1 fruit fly cellular context compared by ENCODE assay signal in the genomic region with DNA sequence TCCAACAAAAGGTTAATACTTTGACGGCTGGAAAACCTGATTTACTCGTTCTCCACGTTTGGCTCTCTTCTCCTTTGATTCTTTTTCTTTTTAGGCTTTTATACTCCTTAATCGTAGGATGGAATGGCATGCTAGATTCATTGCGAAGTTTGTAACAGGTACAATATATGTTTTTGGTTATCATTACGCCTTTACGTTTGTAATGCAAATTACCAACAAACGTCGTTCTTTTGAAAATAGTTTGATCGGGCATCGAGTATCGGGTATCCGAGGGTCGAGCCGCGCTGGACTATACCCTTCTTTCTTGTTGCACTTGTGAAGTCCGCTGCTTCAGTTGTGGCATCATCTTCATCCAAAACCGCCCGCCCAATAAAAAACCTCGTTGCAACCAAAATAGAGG.
TF ChIP-seq lines count a peak whose summit lies in the region.

No protein-coding gene starts in this region.

TF ChIP-seq in whole organism, embryonic, 481 proteins besides CTCF, POLR2A, EP300 and RAD21 (continued from another document):
- TF ChIP-seq Blimp-1 (GFP tag; optimal IDR thresholded peaks at IDR 0.05; lab: Kevin White, UChicago) (peak; percentile 35), Bdp1 (GFP tag; optimal IDR thresholded peaks at IDR 0.05; lab: Kevin White, UChicago) (no peak), Ptx1 (GFP tag; IDR thresholded peaks at IDR 0.05; lab: Robert Waterston, UW) (peak; percentile 19; the same call in 1 of the 2 replicates), sqz (GFP tag; optimal IDR thresholded peaks at IDR 0.05; lab: Kevin White, UChicago) (no peak), bsh (GFP tag; optimal IDR thresholded peaks at IDR 0.05; lab: Kevin White, UChicago) (peak; percentile 57 to 70), D19A (tag; optimal IDR thresholded peaks at IDR 0.05; lab: Kevin White, UChicago) (peak; percentile 62), Med (GFP tag; lab: Kevin White, UChicago) (peak; percentile 39)
